Worm (Caenorhabditis elegans) whole organism, L4 larva: ENCODE data around the gene rpt-1.

Experiments
- aly-2 ChIP-seq: sonication (generic microtip); optimal IDR thresholded peaks from 2 replicates; lab custom pipeline; 2018; ENCODE audit warnings: missing biosample characterization, missing genetic modification characterization
- ama-1 ChIP-seq: fragments of 150-350 bp; optimal IDR thresholded peaks from 2 replicates; lab custom pipeline; 2014; ENCODE audit warnings: inconsistent platforms, mixed read lengths
- ceh-44 ChIP-seq: fragments of 200-800 bp; sonication (Bioruptor generic); IDR thresholded peaks from 2 replicates; pipeline ENCODE4 v1.3.6; 2022; ENCODE audit warnings: missing genetic modification reagents, missing genetic modification characterization, missing compliant biosample characterization
- daf-12 ChIP-seq: fragments of 150-350 bp; optimal IDR thresholded peaks from 2 replicates; lab custom pipeline; 2014; ENCODE audit warnings: missing biosample characterization, missing genetic modification reagents, missing genetic modification characterization
- hlh-30 ChIP-seq: sonication (generic microtip); optimal IDR thresholded peaks from 2 replicates; lab custom pipeline; 2017; ENCODE audit warnings: antibody characterized with exemption, mild to moderate bottlenecking, missing genetic modification characterization, missing compliant biosample characterization; ENCODE audit not compliant: insufficient read depth
- nhr-28 ChIP-seq: fragments of 150-350 bp; optimal IDR thresholded peaks from 2 replicates; lab custom pipeline; 2014; ENCODE audit warnings: missing biosample characterization, missing genetic modification characterization
- snpc-4 ChIP-seq: fragments of 150-350 bp; optimal IDR thresholded peaks from 2 replicates; lab custom pipeline; 2014; ENCODE audit warnings: missing biosample characterization, missing genetic modification characterization

ce11 chrV:11943737-11944136 lies 38.5 kb downstream of the rpt-1 start:
- TF ChIP-seq ceh-44 (GFP tag; lab: Robert Waterston, UW) (no peak), ama-1 (lab: Kevin White, UChicago) (no peak), nhr-28 (tag; lab: Kevin White, UChicago) (no peak), snpc-4 (no peak), hlh-30 (tag; lab: Kevin White, UChicago) (no peak), daf-12 (tag; lab: Kevin White, UChicago) (no peak), aly-2 (tag; lab: Kevin White, UChicago) (no peak)
